Fruit fly (Drosophila melanogaster) whole organism: ENCODE data around the gene Rtca.

Experiments
- CG8478 ChIP-seq: fragments of >200 bp; optimal IDR thresholded peaks from 2 replicates; lab custom pipeline; 2018; ENCODE audit warnings: inconsistent platforms
- EcR ChIP-seq, 2 experiments: fragments of >200 bp; optimal IDR thresholded peaks; 2 replicates each; lab custom pipeline; 2017; ENCODE audit warnings: missing biosample characterization in 2 of 2, missing genetic modification characterization in 2 of 2, missing genetic modification reagents in 2 of 2
- pan ChIP-seq: fragments of >200 bp; optimal IDR thresholded peaks from 2 replicates; lab custom pipeline; 2017
- psq ChIP-seq: fragments of >200 bp; optimal IDR thresholded peaks from 2 replicates; lab custom pipeline; 2017
- usp ChIP-seq: fragments of >200 bp; optimal IDR thresholded peaks from 2 replicates; lab custom pipeline; 2017; ENCODE audit warnings: missing biosample characterization, missing genetic modification characterization, mixed read lengths

DNA sequence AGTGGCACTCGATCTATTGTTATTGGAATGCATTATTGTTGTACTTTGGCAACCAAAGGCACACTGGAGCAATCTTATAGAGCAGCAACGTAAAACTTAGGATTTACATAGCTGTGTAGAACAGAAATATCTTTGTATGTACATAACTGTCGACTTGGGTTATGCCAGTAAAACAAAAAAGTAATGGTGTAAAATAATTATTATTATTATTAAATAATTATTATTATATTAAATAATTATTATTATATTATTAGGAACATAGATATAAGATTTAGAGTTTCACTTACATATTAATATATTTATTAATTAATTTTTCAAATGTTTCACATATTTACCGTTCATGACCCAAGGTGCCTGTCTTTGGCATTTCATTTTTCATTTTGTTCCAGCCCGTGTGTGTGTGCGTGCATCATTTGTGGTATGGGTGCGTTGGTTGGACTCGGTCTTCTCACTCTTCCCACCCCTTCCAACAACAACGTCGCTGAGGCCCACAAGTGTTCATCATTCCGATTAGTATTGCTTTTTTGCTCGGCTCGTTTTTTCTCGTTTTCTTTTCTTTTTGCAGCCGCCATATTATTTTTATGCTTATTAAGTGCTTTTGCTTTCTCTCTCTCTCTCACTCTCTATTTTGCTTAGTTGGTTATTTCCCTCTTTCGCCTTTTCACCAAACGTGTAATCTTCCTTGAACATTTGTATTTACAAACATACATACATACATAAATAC, 51.9 kb downstream of the Rtca start:
- TF ChIP-seq psq (no peak), usp (GFP tag; lab: Kevin White, UChicago) (no peak), CG8478 (lab: Kevin White, UChicago) (no peak), EcR (GFP tag; optimal IDR thresholded peaks at IDR 0.05; lab: Kevin White, UChicago) (no peak), pan (no peak)
